Worm (Caenorhabditis elegans): ENCODE data around the gene flp-20.

Gene flp-20

ce11 chrX:9349844-9350556 is at the start of gene flp-20:
Gene flp-20, minus strand, starts transcription at chrX:9349894.
- TF ChIP-seq flt-1 (GFP tag; IDR thresholded peaks at IDR 0.05) (no peak), tab-1 (GFP tag; IDR thresholded peaks at IDR 0.05) (no peak), cog-1 (tag; optimal IDR thresholded peaks at IDR 0.05) (no peak), ztf-23 (GFP tag; IDR thresholded peaks at IDR 0.05) (no peak), T22C8.4 (GFP tag; IDR thresholded peaks at IDR 0.05) (no peak), ref-1 (GFP tag; conservative IDR thresholded peaks at IDR 0.05) (no peak), ztf-29 (GFP tag; IDR thresholded peaks at IDR 0.05) (no peak), med-1 (GFP tag; optimal IDR thresholded peaks at IDR 0.05; ENCODE audit: insufficient read depth) (no peak), klf-2 (GFP tag; conservative IDR thresholded peaks at IDR 0.05) (no peak)

- TF ChIP-seq ref-1 (GFP tag; conservative IDR thresholded peaks at IDR 0.05) (no peak), klf-2 (GFP tag; conservative IDR thresholded peaks at IDR 0.05) (no peak), med-1 (GFP tag; optimal IDR thresholded peaks at IDR 0.05; ENCODE audit: insufficient read depth) (no peak), ztf-23 (GFP tag; IDR thresholded peaks at IDR 0.05) (no peak), ztf-29 (GFP tag; IDR thresholded peaks at IDR 0.05) (no peak), flt-1 (GFP tag; IDR thresholded peaks at IDR 0.05) (no peak), cog-1 (tag; optimal IDR thresholded peaks at IDR 0.05) (no peak), tab-1 (GFP tag; IDR thresholded peaks at IDR 0.05) (no peak), T22C8.4 (GFP tag; IDR thresholded peaks at IDR 0.05) (no peak)
These were observed 47.7 kb upstream of the flp-20 start, which contains the start of gene fln-2 for ce11 chrX:9397401-9397800. Gene fln-2, plus strand, starts transcription at chrX:9397701.

ce11 chrX:9393750-9394149 is 44.1 kb upstream of the flp-20 start, which contains the start of gene C23F12.9:
Gene C23F12.9, plus strand, starts transcription at chrX:9394050.
- TF ChIP-seq med-1 (GFP tag; optimal IDR thresholded peaks at IDR 0.05; ENCODE audit: insufficient read depth) (no peak), ztf-29 (GFP tag; IDR thresholded peaks at IDR 0.05) (no peak), cog-1 (tag; optimal IDR thresholded peaks at IDR 0.05) (no peak), ztf-23 (GFP tag; IDR thresholded peaks at IDR 0.05) (no peak), T22C8.4 (GFP tag; IDR thresholded peaks at IDR 0.05) (no peak), ref-1 (GFP tag; conservative IDR thresholded peaks at IDR 0.05) (no peak), flt-1 (GFP tag; IDR thresholded peaks at IDR 0.05) (no peak)

ce11 chrX:9391345-9391744 is 41.7 kb upstream of the flp-20 start, which contains the start of gene C23F12.3:
Gene C23F12.3, plus strand, starts transcription at chrX:9391645.
- TF ChIP-seq ztf-29 (GFP tag; IDR thresholded peaks at IDR 0.05): no peak
- TF ChIP-seq T22C8.4 (GFP tag; IDR thresholded peaks at IDR 0.05): no peak
- no peak for TF ChIP-seq cog-1 (tag; optimal IDR thresholded peaks at IDR 0.05)
- no peak for TF ChIP-seq tab-1 (GFP tag; IDR thresholded peaks at IDR 0.05)
- TF ChIP-seq flt-1 (GFP tag; IDR thresholded peaks at IDR 0.05): no peak
- TF ChIP-seq med-1 (GFP tag; optimal IDR thresholded peaks at IDR 0.05; ENCODE audit: insufficient read depth): no peak
- no peak for TF ChIP-seq ref-1 (GFP tag; conservative IDR thresholded peaks at IDR 0.05)
- no peak for TF ChIP-seq ztf-23 (GFP tag; IDR thresholded peaks at IDR 0.05)
- TF ChIP-seq klf-2 (GFP tag; conservative IDR thresholded peaks at IDR 0.05): no peak

- no peak for TF ChIP-seq med-1 (GFP tag; optimal IDR thresholded peaks at IDR 0.05; ENCODE audit: insufficient read depth)
- no peak for TF ChIP-seq cog-1 (tag; optimal IDR thresholded peaks at IDR 0.05)
- TF ChIP-seq T22C8.4 (GFP tag; IDR thresholded peaks at IDR 0.05): no peak
- no peak for TF ChIP-seq ztf-29 (GFP tag; IDR thresholded peaks at IDR 0.05)
- no peak for TF ChIP-seq tab-1 (GFP tag; IDR thresholded peaks at IDR 0.05)
- TF ChIP-seq ref-1 (GFP tag; conservative IDR thresholded peaks at IDR 0.05): no peak
- TF ChIP-seq ztf-23 (GFP tag; IDR thresholded peaks at IDR 0.05): no peak
- TF ChIP-seq klf-2 (GFP tag; conservative IDR thresholded peaks at IDR 0.05): no peak
- no peak for TF ChIP-seq flt-1 (GFP tag; IDR thresholded peaks at IDR 0.05)
These were observed 39.0 kb upstream of the flp-20 start for ce11 chrX:9388686-9389085.

ce11 chrX:9387041-9387440 is 37.3 kb upstream of the flp-20 start, which contains the start of gene C23F12.4:
Gene C23F12.4, plus strand, starts transcription at chrX:9387341.
- TF ChIP-seq ztf-29 (GFP tag; IDR thresholded peaks at IDR 0.05): no peak

ce11 chrX:9373729-9374128 is 24.0 kb upstream of the flp-20 start:
- TF ChIP-seq flt-1 (GFP tag; IDR thresholded peaks at IDR 0.05) (no peak), ztf-23 (GFP tag; IDR thresholded peaks at IDR 0.05) (no peak), klf-2 (GFP tag; conservative IDR thresholded peaks at IDR 0.05) (no peak), T22C8.4 (GFP tag; IDR thresholded peaks at IDR 0.05) (no peak), med-1 (GFP tag; optimal IDR thresholded peaks at IDR 0.05; ENCODE audit: insufficient read depth) (no peak), ref-1 (GFP tag; conservative IDR thresholded peaks at IDR 0.05) (no peak), cog-1 (tag; optimal IDR thresholded peaks at IDR 0.05) (no peak), tab-1 (GFP tag; IDR thresholded peaks at IDR 0.05) (no peak)

- TF ChIP-seq ref-1 (GFP tag; conservative IDR thresholded peaks at IDR 0.05) (0 out of 2 replicates have a peak, but pooled peaks have one; percentile 28), klf-2 (GFP tag; conservative IDR thresholded peaks at IDR 0.05) (no peak), T22C8.4 (GFP tag; IDR thresholded peaks at IDR 0.05) (no peak), tab-1 (GFP tag; IDR thresholded peaks at IDR 0.05) (peak; percentile 63; the same call in 1 of the 2 replicates), flt-1 (GFP tag; IDR thresholded peaks at IDR 0.05) (peak; percentile 82)
These were observed 23.3 kb upstream of the flp-20 start for ce11 chrX:9372987-9373386.

- TF ChIP-seq ztf-23 (GFP tag; IDR thresholded peaks at IDR 0.05) (no peak), klf-2 (GFP tag; conservative IDR thresholded peaks at IDR 0.05) (no peak), ref-1 (GFP tag; conservative IDR thresholded peaks at IDR 0.05) (no peak), flt-1 (GFP tag; IDR thresholded peaks at IDR 0.05) (no peak), cog-1 (tag; optimal IDR thresholded peaks at IDR 0.05) (no peak), tab-1 (GFP tag; IDR thresholded peaks at IDR 0.05) (no peak), T22C8.4 (GFP tag; IDR thresholded peaks at IDR 0.05) (no peak), med-1 (GFP tag; optimal IDR thresholded peaks at IDR 0.05; ENCODE audit: insufficient read depth) (no peak), ztf-29 (GFP tag; IDR thresholded peaks at IDR 0.05) (no peak)
These were observed 22.5 kb upstream of the flp-20 start for ce11 chrX:9372221-9372620.

- no peak for TF ChIP-seq ztf-29 (GFP tag; IDR thresholded peaks at IDR 0.05)
- TF ChIP-seq ref-1 (GFP tag; conservative IDR thresholded peaks at IDR 0.05): no peak
- no peak for TF ChIP-seq tab-1 (GFP tag; IDR thresholded peaks at IDR 0.05)
- no peak for TF ChIP-seq flt-1 (GFP tag; IDR thresholded peaks at IDR 0.05)
- TF ChIP-seq klf-2 (GFP tag; conservative IDR thresholded peaks at IDR 0.05): no peak
These were observed 20.2 kb upstream of the flp-20 start for ce11 chrX:9369927-9370326.
